Worm (Caenorhabditis elegans) whole organism, L3 larva: ENCODE results near the gene msp-49.
A peak's percentile ranks its signal among the peaks of the same experiment; 100 is the strongest.

ENCODE experiments used
- R02D3.7 ChIP-seq: fragments of 150-350 bp; optimal IDR thresholded peaks from 2 replicates; lab custom pipeline; 2014; ENCODE audit warnings: missing biosample characterization, missing genetic modification characterization
- ZK546.5 ChIP-seq: sonication (generic microtip); optimal IDR thresholded peaks from 2 replicates; lab custom pipeline; 2017; ENCODE audit warnings: missing biosample characterization, missing genetic modification characterization
- aly-2 ChIP-seq: fragments of 150-350 bp; optimal IDR thresholded peaks from 2 replicates; lab custom pipeline; 2014; ENCODE audit warnings: missing biosample characterization, missing genetic modification characterization
- ama-1 ChIP-seq: fragments of 150-350 bp; optimal IDR thresholded peaks from 2 replicates; lab custom pipeline; 2018
- ceh-82 ChIP-seq: fragments of 150-350 bp; optimal IDR thresholded peaks from 2 replicates; lab custom pipeline; 2014; ENCODE audit warnings: missing biosample characterization, missing genetic modification characterization
- ceh-9 ChIP-seq: sonication (generic microtip); optimal IDR thresholded peaks from 2 replicates; lab custom pipeline; 2018; ENCODE audit warnings: missing biosample characterization, missing genetic modification characterization
- daf-12 ChIP-seq: fragments of 150-350 bp; optimal IDR thresholded peaks from 2 replicates; lab custom pipeline; 2014; ENCODE audit warnings: missing biosample characterization, missing genetic modification reagents, missing genetic modification characterization
- egl-27 ChIP-seq: sonication (generic microtip); optimal IDR thresholded peaks from 4 replicates; lab custom pipeline; 2017; ENCODE audit warnings: missing biosample characterization, missing genetic modification reagents, missing genetic modification characterization
- egl-5 ChIP-seq: fragments of 150-350 bp; optimal IDR thresholded peaks from 2 replicates; lab custom pipeline; 2017; ENCODE audit warnings: missing biosample characterization, missing genetic modification reagents, missing genetic modification characterization, inconsistent platforms
- elt-1 ChIP-seq: fragments of 150-350 bp; optimal IDR thresholded peaks from 2 replicates; lab custom pipeline; 2014; ENCODE audit warnings: missing biosample characterization, missing genetic modification characterization
- elt-2 ChIP-seq: sonication (generic microtip); optimal IDR thresholded peaks from 2 replicates; lab custom pipeline; 2016; ENCODE audit warnings: missing genetic modification reagents, mild to moderate bottlenecking, missing genetic modification characterization, missing compliant biosample characterization
- elt-3 ChIP-seq, 3 experiments: fragments of 150-350 bp in 1 of 3; sonication (generic microtip) in 2 of 3; optimal IDR thresholded peaks; 2 replicates in 2 of 3; 4 replicates in 1 of 3; lab custom pipeline; 2014 to 2017; ENCODE audit warnings: missing biosample characterization in 3 of 3, missing genetic modification characterization in 3 of 3
- eor-1 ChIP-seq, 2 experiments: fragments of 150-350 bp; optimal IDR thresholded peaks; 2 replicates each; lab custom pipeline; 2014 to 2018; ENCODE audit warnings: missing biosample characterization in 2 of 2, missing genetic modification characterization in 2 of 2
- fkh-10 ChIP-seq: sonication (generic microtip); optimal IDR thresholded peaks from 2 replicates; lab custom pipeline; 2017; ENCODE audit warnings: missing biosample characterization, missing genetic modification reagents, missing genetic modification characterization
- fos-1 ChIP-seq: fragments of 150-350 bp; optimal IDR thresholded peaks from 2 replicates; lab custom pipeline; 2014; ENCODE audit warnings: missing biosample characterization, missing genetic modification characterization
- hmg-11 ChIP-seq: sonication (generic microtip); optimal IDR thresholded peaks from 2 replicates; lab custom pipeline; 2016; ENCODE audit warnings: missing genetic modification characterization, missing compliant biosample characterization
- jun-1 ChIP-seq: fragments of 150-350 bp; optimal IDR thresholded peaks from 2 replicates; lab custom pipeline; 2014; ENCODE audit warnings: missing biosample characterization, missing genetic modification reagents, missing genetic modification characterization
- lin-39 ChIP-seq: fragments of 150-350 bp; optimal IDR thresholded peaks from 2 replicates; lab custom pipeline; 2018; ENCODE audit warnings: missing biosample characterization, missing genetic modification reagents, missing genetic modification characterization
- lsy-12 ChIP-seq: sonication (generic microtip); optimal IDR thresholded peaks from 2 replicates; lab custom pipeline; 2016; ENCODE audit warnings: mild to moderate bottlenecking, missing genetic modification characterization, missing compliant biosample characterization
- mdl-1 ChIP-seq: fragments of 150-350 bp; optimal IDR thresholded peaks from 2 replicates; lab custom pipeline; 2014; ENCODE audit warnings: missing biosample characterization, missing genetic modification characterization
- nfya-1 ChIP-seq: sonication (generic microtip); optimal IDR thresholded peaks from 2 replicates; lab custom pipeline; 2017; ENCODE audit warnings: missing genetic modification characterization, mild to moderate bottlenecking, missing compliant biosample characterization, antibody characterized with exemption, moderate library complexity; ENCODE audit not compliant: insufficient read depth
- nhr-12 ChIP-seq: fragments of 150-350 bp; optimal IDR thresholded peaks from 2 replicates; lab custom pipeline; 2014; ENCODE audit warnings: missing biosample characterization, missing genetic modification characterization
- nhr-23 ChIP-seq: fragments of 150-350 bp; optimal IDR thresholded peaks from 2 replicates; lab custom pipeline; 2014; ENCODE audit warnings: missing biosample characterization, missing genetic modification reagents, missing genetic modification characterization
- nhr-237 ChIP-seq: fragments of 150-350 bp; optimal IDR thresholded peaks from 2 replicates; lab custom pipeline; 2014; ENCODE audit warnings: missing biosample characterization, missing genetic modification characterization
- nhr-43 ChIP-seq: sonication (generic microtip); optimal IDR thresholded peaks from 2 replicates; lab custom pipeline; 2016; ENCODE audit warnings: mild to moderate bottlenecking, missing genetic modification characterization, missing compliant biosample characterization; ENCODE audit not compliant: poor library complexity, severe bottlenecking
- nhr-67 ChIP-seq: fragments of 150-350 bp; optimal IDR thresholded peaks from 2 replicates; lab custom pipeline; 2014; ENCODE audit warnings: missing biosample characterization, missing genetic modification characterization
- nhr-76 ChIP-seq: fragments of 150-350 bp; sonication (generic microtip); optimal IDR thresholded peaks from 5 replicates; lab custom pipeline; 2014; ENCODE audit warnings: missing biosample characterization, missing genetic modification characterization
- pha-4 ChIP-seq: fragments of 150-350 bp; optimal IDR thresholded peaks from 2 replicates; lab custom pipeline; 2014; ENCODE audit warnings: missing biosample characterization, missing genetic modification reagents, missing genetic modification characterization
- pqm-1 ChIP-seq: fragments of 150-350 bp; optimal IDR thresholded peaks from 2 replicates; lab custom pipeline; 2017; ENCODE audit warnings: missing biosample characterization, missing genetic modification characterization, inconsistent platforms
- skn-1 ChIP-seq: fragments of 150-350 bp; optimal IDR thresholded peaks from 2 replicates; lab custom pipeline; 2014; ENCODE audit warnings: missing biosample characterization, missing genetic modification characterization
- snpc-4 ChIP-seq: fragments of 150-350 bp; optimal IDR thresholded peaks from 2 replicates; lab custom pipeline; 2014; ENCODE audit warnings: missing biosample characterization, missing genetic modification characterization
- tbx-2 ChIP-seq: sonication (generic microtip); optimal IDR thresholded peaks from 2 replicates; lab custom pipeline; 2016; ENCODE audit warnings: mild to moderate bottlenecking, missing genetic modification characterization, missing compliant biosample characterization
- ztf-11 ChIP-seq: fragments of 150-350 bp; optimal IDR thresholded peaks from 2 replicates; lab custom pipeline; 2014; ENCODE audit warnings: missing biosample characterization, missing genetic modification characterization

msp-49 gene

ce11 chrII:5200205-5200604 lies 6.0 kb downstream of the msp-49 start:
- TF ChIP-seq elt-2 (tag; lab: Kevin White, UChicago) (peak; percentile 40), snpc-4 (tag; lab: Kevin White, UChicago) (peak; percentile 78), nfya-1 (tag; lab: Kevin White, UChicago) (peak; percentile 6)

DNA sequence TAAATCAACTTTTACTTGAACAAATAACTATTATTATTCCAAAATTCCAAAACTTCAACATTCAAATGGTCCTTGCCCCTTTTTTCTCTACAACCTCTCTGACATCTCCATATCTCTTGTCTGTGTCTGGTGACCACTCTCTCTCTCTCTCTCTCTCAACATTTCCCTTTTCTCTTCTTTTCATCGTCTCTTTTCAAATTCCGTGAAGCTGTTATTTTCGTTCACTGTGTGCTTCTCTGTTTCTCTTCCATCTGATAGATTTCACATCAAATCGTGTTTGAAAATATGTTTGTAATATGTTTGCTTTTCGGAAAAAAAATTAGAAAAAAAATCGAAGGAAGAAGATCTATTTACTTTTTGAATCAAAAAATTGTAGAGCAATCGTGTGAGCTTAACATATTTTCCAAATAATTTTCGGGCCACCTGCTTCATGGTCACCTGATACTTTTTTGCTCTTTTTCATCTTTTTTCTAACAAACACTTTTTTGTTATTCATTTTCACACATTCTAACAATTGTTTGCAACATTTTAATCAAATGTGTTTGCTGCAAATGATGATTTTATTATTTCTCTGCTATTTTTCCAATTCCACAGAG lies 6.9 kb downstream of the msp-49 start:
- peak; percentile 9 for TF ChIP-seq elt-1 (tag; lab: Kevin White, UChicago)
- peak; percentile 0 for TF ChIP-seq nhr-23 (tag; lab: Kevin White, UChicago)
- TF ChIP-seq R02D3.7 (tag; lab: Kevin White, UChicago) = no peak
- no peak for TF ChIP-seq tbx-2 (tag; lab: Kevin White, UChicago)
- no peak for TF ChIP-seq aly-2 (tag; lab: Kevin White, UChicago)
- TF ChIP-seq snpc-4 (tag; lab: Kevin White, UChicago) = peak; percentile 63
- TF ChIP-seq nhr-237 (tag; lab: Kevin White, UChicago) = no peak
- TF ChIP-seq ama-1 (lab: Kevin White, UChicago) = peak; percentile 30
- peak; percentile 56 for TF ChIP-seq pha-4 (tag; lab: Kevin White, UChicago)
- no peak for TF ChIP-seq egl-27
- TF ChIP-seq ztf-11 (tag; lab: Kevin White, UChicago) = no peak
- no peak for TF ChIP-seq ceh-82 (tag; lab: Kevin White, UChicago)
- no peak for TF ChIP-seq eor-1 (tag; optimal IDR thresholded peaks at IDR 0.05; lab: Kevin White, UChicago)
- no peak for TF ChIP-seq skn-1 (tag; lab: Kevin White, UChicago)
- no peak for TF ChIP-seq lin-39
- peak; percentile 59 for TF ChIP-seq nfya-1 (tag; lab: Kevin White, UChicago)
- TF ChIP-seq ZK546.5 (tag; lab: Kevin White, UChicago) = no peak
- peak; percentile 37 for TF ChIP-seq egl-5
- peak; percentile 3 for TF ChIP-seq hmg-11 (tag; lab: Kevin White, UChicago)

DNA sequence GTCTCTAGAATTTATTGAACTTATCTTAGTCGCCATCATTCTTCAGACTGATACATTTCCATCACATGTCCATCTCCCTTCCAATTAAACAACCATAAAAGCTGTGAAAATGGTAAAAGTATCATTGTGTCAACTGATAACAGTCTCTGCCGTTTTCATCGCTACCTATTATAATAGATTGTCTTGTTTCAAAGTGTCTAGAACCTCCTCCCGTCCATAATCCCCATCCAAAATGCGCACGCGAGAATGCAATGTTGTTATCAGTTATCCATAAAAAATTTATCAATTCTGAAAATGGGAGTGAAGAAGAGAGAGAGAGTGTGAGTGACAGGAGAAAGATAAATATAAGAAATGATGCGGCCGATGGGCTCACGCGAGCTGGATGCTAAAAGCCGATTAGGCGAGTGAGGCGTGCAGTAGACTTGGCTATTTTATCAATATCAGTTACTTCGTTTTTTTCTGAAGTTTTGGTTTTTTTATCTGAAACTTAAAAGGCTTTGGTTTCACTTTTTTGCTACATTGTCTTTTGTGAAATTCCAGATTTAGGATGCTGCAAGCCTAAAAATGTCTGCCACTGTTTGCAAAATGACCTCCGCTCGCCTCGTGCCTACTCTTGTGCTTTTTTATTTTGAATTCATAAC lies 7.9 kb downstream of the msp-49 start:
- peak; percentile 75 for TF ChIP-seq jun-1 (tag; lab: Kevin White, UChicago)
- no peak for TF ChIP-seq nhr-43 (tag; lab: Kevin White, UChicago)
- TF ChIP-seq elt-3 (tag; optimal IDR thresholded peaks at IDR 0.05; lab: Kevin White, UChicago) = no peak
- no peak for TF ChIP-seq daf-12
- TF ChIP-seq nfya-1 (tag; lab: Kevin White, UChicago) = peak; percentile 12
- TF ChIP-seq pqm-1 = peak; percentile 98
- peak; percentile 33 for TF ChIP-seq pha-4 (tag; lab: Kevin White, UChicago)
- TF ChIP-seq nhr-12 = no peak
- TF ChIP-seq ceh-9 (tag; lab: Kevin White, UChicago) = no peak
- no peak for TF ChIP-seq lsy-12 (tag; lab: Kevin White, UChicago)
- no peak for TF ChIP-seq skn-1 (tag; lab: Kevin White, UChicago)
- TF ChIP-seq egl-5 = no peak
- peak; percentile 100 for TF ChIP-seq elt-2 (tag; lab: Kevin White, UChicago)
- peak; percentile 49 for TF ChIP-seq ama-1 (lab: Kevin White, UChicago)
- no peak for TF ChIP-seq lin-39

- no peak for TF ChIP-seq nhr-67 (tag; lab: Kevin White, UChicago)
- no peak for TF ChIP-seq fos-1 (tag; lab: Kevin White, UChicago)
- peak; percentile 8 for TF ChIP-seq skn-1 (tag; lab: Kevin White, UChicago)
- TF ChIP-seq snpc-4 (tag; lab: Kevin White, UChicago) = no peak
- TF ChIP-seq pha-4 (tag; lab: Kevin White, UChicago) = peak; percentile 38
- TF ChIP-seq ZK546.5 (tag; lab: Kevin White, UChicago) = no peak
- TF ChIP-seq nfya-1 (tag; lab: Kevin White, UChicago) = peak; percentile 38
- TF ChIP-seq nhr-76 (tag; lab: Kevin White, UChicago) = no peak
- no peak for TF ChIP-seq lin-39
- TF ChIP-seq pqm-1 = peak; percentile 68
- TF ChIP-seq eor-1 (tag; optimal IDR thresholded peaks at IDR 0.05; lab: Kevin White, UChicago) = no peak
- peak; percentile 95 for TF ChIP-seq elt-2 (tag; lab: Kevin White, UChicago)
- no peak for TF ChIP-seq elt-1 (tag; lab: Kevin White, UChicago)
- no peak for TF ChIP-seq daf-12
- TF ChIP-seq fkh-10 = no peak
- TF ChIP-seq nhr-237 (tag; lab: Kevin White, UChicago) = no peak
- no peak for TF ChIP-seq ceh-82 (tag; lab: Kevin White, UChicago)
- TF ChIP-seq ama-1 (lab: Kevin White, UChicago) = no peak
- no peak for TF ChIP-seq mdl-1 (tag; lab: Kevin White, UChicago)
These were observed 8.8 kb downstream of the msp-49 start, which contains the start of gene ampd-1 for ce11 chrII:5202930-5203329. Gene ampd-1 (plus strand): TSS chrII:5203322.
